Worm (Caenorhabditis elegans) whole organism, L2 larva: ENCODE data around the gene C27D8.4.

Experiments
- R02D3.7 ChIP-seq: fragments of 150-350 bp; optimal IDR thresholded peaks from 2 replicates; lab custom pipeline; 2014; ENCODE audit warnings: missing biosample characterization, missing genetic modification characterization
- gmeb-1 ChIP-seq: fragments of 150-350 bp; optimal IDR thresholded peaks from 2 replicates; lab custom pipeline; 2014; ENCODE audit warnings: missing biosample characterization, missing genetic modification characterization
- mdl-1 ChIP-seq, 2 experiments: fragments of 150-350 bp in 1 of 2; sonication (generic microtip) in 1 of 2; optimal IDR thresholded peaks; 2 replicates each; lab custom pipeline; 2017; ENCODE audit warnings: missing biosample characterization in 2 of 2, missing genetic modification characterization in 2 of 2
- unc-55 ChIP-seq: fragments of 150-350 bp; sonication (generic microtip); optimal IDR thresholded peaks from 3 replicates; lab custom pipeline; 2014; ENCODE audit warnings: missing biosample characterization, missing genetic modification reagents, missing genetic modification characterization
- unc-62 ChIP-seq: fragments of 150-350 bp; optimal IDR thresholded peaks from 2 replicates; lab custom pipeline; 2014; ENCODE audit warnings: missing biosample characterization, missing genetic modification reagents, missing genetic modification characterization

- no peak for TF ChIP-seq mdl-1 (tag; optimal IDR thresholded peaks at IDR 0.05; lab: Kevin White, UChicago)
- no peak for TF ChIP-seq unc-55 (GFP tag; lab: Kevin White, UChicago)
- TF ChIP-seq unc-62, result no peak
- no peak for TF ChIP-seq gmeb-1 (tag; lab: Kevin White, UChicago)
- no peak for TF ChIP-seq R02D3.7
Observed at ce11 chrIV:12728162-12728561, 24.3 kb downstream of the C27D8.4 start.
